Fruit fly (Drosophila melanogaster) whole organism: ENCODE measurements around the gene CG34008.

Experiments
- Dll ChIP-seq: fragments of >200 bp; optimal IDR thresholded peaks from 2 replicates; lab custom pipeline; 2017
- EcR ChIP-seq, 2 experiments: fragments of >200 bp; optimal IDR thresholded peaks; 2 replicates each; lab custom pipeline; 2017; ENCODE audit warnings: missing biosample characterization in 2 of 2, missing genetic modification characterization in 2 of 2, missing genetic modification reagents in 2 of 2
- usp ChIP-seq: fragments of >200 bp; optimal IDR thresholded peaks from 2 replicates; lab custom pipeline; 2017; ENCODE audit warnings: missing biosample characterization, missing genetic modification characterization, mixed read lengths

- TF ChIP-seq usp (GFP tag; lab: Kevin White, UChicago) (no peak), Dll (no peak), EcR (GFP tag; optimal IDR thresholded peaks at IDR 0.05; lab: Kevin White, UChicago) (no peak)
Observed at dm6 chr3R:20616801-20617200, 35.5 kb upstream of the CG34008 start, which contains the start of gene CG15923.
